Fruit fly (Drosophila melanogaster) whole organism, embryonic: Measurements from ENCODE around the gene CG13898.

Source experiments
- Bgb ChIP-seq: fragments of 200-800 bp; sonication (Bioruptor generic); IDR thresholded peaks from 2 replicates; pipeline ENCODE4 v1.3.6; 2022; ENCODE audit warnings: missing biosample characterization, missing genetic modification characterization; ENCODE audit not compliant: partially characterized antibody
- CG10267 ChIP-seq: fragments of 200-800 bp; sonication (Bioruptor generic); optimal IDR thresholded peaks from 2 replicates; lab custom pipeline; 2018; ENCODE audit warnings: missing biosample characterization, mild to moderate bottlenecking, missing genetic modification characterization, moderate library complexity
- CG10321 ChIP-seq: fragments of 200-800 bp; sonication (Bioruptor generic); IDR thresholded peaks from 2 replicates; pipeline ENCODE4 v1.3.6; 2022; ENCODE audit warnings: missing biosample characterization, missing genetic modification characterization
- CG10366 ChIP-seq: fragments of 200-800 bp; sonication (Bioruptor generic); IDR thresholded peaks from 2 replicates; pipeline ENCODE4 v1.3.6; 2022; ENCODE audit warnings: missing biosample characterization, missing genetic modification characterization
- CG10543 ChIP-seq: fragments of 200-800 bp; sonication (Bioruptor generic); optimal IDR thresholded peaks from 3 replicates; lab custom pipeline; 2017; ENCODE audit warnings: missing biosample characterization, mild to moderate bottlenecking, missing genetic modification characterization, moderate library complexity
- CG10565 ChIP-seq: fragments of 200-800 bp; sonication (Bioruptor generic); optimal IDR thresholded peaks from 3 replicates; lab custom pipeline; 2016; ENCODE audit warnings: missing biosample characterization, mild to moderate bottlenecking, missing genetic modification characterization
- CG10979 ChIP-seq: fragments of 200-800 bp; sonication (Bioruptor generic); optimal IDR thresholded peaks from 2 replicates; lab custom pipeline; 2018; ENCODE audit warnings: missing biosample characterization, mild to moderate bottlenecking, missing genetic modification characterization, moderate library complexity
- CG11247 ChIP-seq: fragments of 200-800 bp; sonication (Bioruptor generic); IDR thresholded peaks from 2 replicates; pipeline ENCODE4 v1.3.6; 2022; ENCODE audit warnings: missing biosample characterization, missing genetic modification characterization
- CG11695 ChIP-seq: fragments of 200-800 bp; sonication (Bioruptor generic); IDR thresholded peaks from 3 replicates; pipeline ENCODE4 v1.3.6; 2022; ENCODE audit warnings: missing biosample characterization, missing genetic modification characterization
- CG12391 ChIP-seq: fragments of 200-800 bp; sonication (Bioruptor generic); optimal IDR thresholded peaks from 3 replicates; lab custom pipeline; 2018; ENCODE audit warnings: missing biosample characterization, mild to moderate bottlenecking, missing genetic modification characterization, moderate library complexity
- CG13287 ChIP-seq: fragments of 200-800 bp; sonication (Bioruptor generic); IDR thresholded peaks from 2 replicates; pipeline ENCODE4 v1.3.6; 2022; ENCODE audit warnings: missing biosample characterization, missing genetic modification characterization; ENCODE audit not compliant: partially characterized antibody
- CG13296 ChIP-seq: fragments of 200-800 bp; sonication (Bioruptor generic); optimal IDR thresholded peaks from 3 replicates; lab custom pipeline; 2018; ENCODE audit warnings: missing biosample characterization, mild to moderate bottlenecking, missing genetic modification characterization
- CG1603 ChIP-seq: fragments of 200-800 bp; sonication (Bioruptor generic); optimal IDR thresholded peaks from 2 replicates; lab custom pipeline; 2019; ENCODE audit warnings: missing biosample characterization, mild to moderate bottlenecking, missing genetic modification characterization, moderate library complexity
- CG2678 ChIP-seq: fragments of 200-800 bp; sonication (Bioruptor generic); optimal IDR thresholded peaks from 3 replicates; lab custom pipeline; 2019; ENCODE audit warnings: missing biosample characterization, mild to moderate bottlenecking, missing genetic modification characterization, moderate library complexity
- CG30403 ChIP-seq: fragments of 200-800 bp; sonication (Bioruptor generic); optimal IDR thresholded peaks from 3 replicates; lab custom pipeline; 2016; ENCODE audit warnings: missing biosample characterization, missing genetic modification characterization
- CG31441 ChIP-seq: fragments of 200-800 bp; sonication (Bioruptor generic); IDR thresholded peaks from 2 replicates; pipeline ENCODE4 v1.3.6; 2022; ENCODE audit warnings: missing biosample characterization, missing genetic modification characterization
- CG32532 ChIP-seq: fragments of 200-800 bp; sonication (Bioruptor generic); IDR thresholded peaks from 2 replicates; pipeline ENCODE4 v1.3.6; 2022; ENCODE audit warnings: missing biosample characterization, missing genetic modification characterization
- CG34376 ChIP-seq: fragments of 200-800 bp; sonication (Bioruptor generic); optimal IDR thresholded peaks from 2 replicates; lab custom pipeline; 2018; ENCODE audit warnings: missing biosample characterization, mild to moderate bottlenecking, missing genetic modification characterization
- CG34422 ChIP-seq: fragments of 200-800 bp; sonication (Bioruptor generic); IDR thresholded peaks from 3 replicates; pipeline ENCODE4 v1.3.6; 2022; ENCODE audit warnings: missing biosample characterization, missing genetic modification characterization
- CG8478 ChIP-seq: fragments of >200 bp; optimal IDR thresholded peaks from 2 replicates; lab custom pipeline; 2018
- CG9727 ChIP-seq: fragments of 200-800 bp; sonication (Bioruptor generic); optimal IDR thresholded peaks from 3 replicates; lab custom pipeline; 2017; ENCODE audit warnings: missing biosample characterization, mild to moderate bottlenecking, missing genetic modification characterization
- CG9932 ChIP-seq: fragments of 200-800 bp; sonication (Bioruptor generic); IDR thresholded peaks from 2 replicates; pipeline ENCODE4 v1.3.6; 2022; ENCODE audit warnings: missing biosample characterization, missing genetic modification characterization
- CrebB ChIP-seq: fragments of 200-800 bp; sonication (Bioruptor generic); optimal IDR thresholded peaks from 3 replicates; lab custom pipeline; 2018; ENCODE audit warnings: missing biosample characterization, mild to moderate bottlenecking, missing genetic modification characterization
- Dek ChIP-seq: fragments of 200-800 bp; sonication (Bioruptor generic); optimal IDR thresholded peaks from 3 replicates; lab custom pipeline; 2019; ENCODE audit warnings: missing biosample characterization, mild to moderate bottlenecking, missing genetic modification characterization, moderate library complexity
- HmgD ChIP-seq: fragments of 200-800 bp; sonication (Bioruptor generic); optimal IDR thresholded peaks from 3 replicates; lab custom pipeline; 2016; ENCODE audit warnings: missing biosample characterization, missing genetic modification characterization
- Sry-δ ChIP-seq: fragments of 200-800 bp; sonication (Bioruptor generic); optimal IDR thresholded peaks from 2 replicates; lab custom pipeline; 2016; ENCODE audit warnings: missing biosample characterization, missing genetic modification characterization
- Taf1 ChIP-seq: fragments of 200-800 bp; sonication (Bioruptor generic); IDR thresholded peaks from 2 replicates; pipeline ENCODE4 v1.3.6; 2022; ENCODE audit warnings: missing biosample characterization, missing genetic modification characterization
- Vsx1 ChIP-seq: fragments of 200-800 bp; sonication (Bioruptor generic); optimal IDR thresholded peaks from 2 replicates; lab custom pipeline; 2017; ENCODE audit warnings: missing biosample characterization, mild to moderate bottlenecking, missing genetic modification characterization, missing genetic modification reagents
- ac ChIP-seq: fragments of 200-800 bp; sonication (Bioruptor generic); optimal IDR thresholded peaks from 3 replicates; lab custom pipeline; 2017; ENCODE audit warnings: missing biosample characterization, mild to moderate bottlenecking, missing genetic modification characterization
- cad ChIP-seq: fragments of >200 bp; optimal IDR thresholded peaks from 2 replicates; lab custom pipeline; 2017; ENCODE audit warnings: missing biosample characterization, missing genetic modification characterization
- ci ChIP-seq: fragments of 200-800 bp; sonication (Bioruptor generic); IDR thresholded peaks from 3 replicates; pipeline ENCODE4 v1.3.6; 2022; ENCODE audit warnings: missing biosample characterization, missing genetic modification characterization
- crc ChIP-seq: fragments of 200-800 bp; sonication (Bioruptor generic); optimal IDR thresholded peaks from 2 replicates; lab custom pipeline; 2016; ENCODE audit warnings: missing biosample characterization, missing genetic modification characterization
- crp ChIP-seq, 2 experiments: fragments of 200-800 bp; sonication (Bioruptor generic); optimal IDR thresholded peaks; 2 replicates in 1 of 2; 3 replicates in 1 of 2; lab custom pipeline; 2017; ENCODE audit warnings: missing biosample characterization in 2 of 2, missing genetic modification characterization in 2 of 2, mild to moderate bottlenecking in 1 of 2, moderate library complexity in 1 of 2
- cwo ChIP-seq: fragments of 200-800 bp; sonication (Bioruptor generic); optimal IDR thresholded peaks from 3 replicates; lab custom pipeline; 2017; ENCODE audit warnings: missing biosample characterization, missing genetic modification characterization, mild to moderate bottlenecking, moderate library complexity, missing genetic modification reagents
- dati ChIP-seq: fragments of 200-800 bp; sonication (Bioruptor generic); IDR thresholded peaks from 2 replicates; pipeline ENCODE4 v1.3.6; 2022; ENCODE audit warnings: missing biosample characterization, missing genetic modification characterization
- fru ChIP-seq: fragments of >200 bp; optimal IDR thresholded peaks from 2 replicates; lab custom pipeline; 2017
- gcm2 ChIP-seq: fragments of 200-800 bp; sonication (Bioruptor generic); optimal IDR thresholded peaks from 2 replicates; lab custom pipeline; 2016; ENCODE audit warnings: missing biosample characterization, missing genetic modification characterization
- ham ChIP-seq: fragments of 200-800 bp; sonication (Bioruptor generic); IDR thresholded peaks from 2 replicates; pipeline ENCODE4 v1.3.6; 2022; ENCODE audit warnings: missing biosample characterization, missing genetic modification characterization
- hb ChIP-seq: fragments of 200-800 bp; sonication (Bioruptor generic); IDR thresholded peaks from 3 replicates; pipeline ENCODE4 v1.3.6; 2022; ENCODE audit warnings: missing biosample characterization, missing genetic modification characterization; ENCODE audit not compliant: partially characterized antibody
- kni ChIP-seq: fragments of 200-800 bp; sonication (Bioruptor generic); optimal IDR thresholded peaks from 3 replicates; lab custom pipeline; 2017; ENCODE audit warnings: mild to moderate bottlenecking, missing biosample characterization, missing genetic modification reagents, missing genetic modification characterization
- lilli ChIP-seq: fragments of 200-800 bp; sonication (Bioruptor generic); optimal IDR thresholded peaks from 3 replicates; lab custom pipeline; 2016; ENCODE audit warnings: missing biosample characterization, missing genetic modification characterization
- luna ChIP-seq: fragments of 200-800 bp; sonication (Bioruptor generic); optimal IDR thresholded peaks from 2 replicates; lab custom pipeline; 2016; ENCODE audit warnings: missing biosample characterization, missing genetic modification characterization
- pita ChIP-seq: fragments of 200-800 bp; sonication (Bioruptor generic); optimal IDR thresholded peaks from 2 replicates; lab custom pipeline; 2017; ENCODE audit warnings: missing biosample characterization, mild to moderate bottlenecking, missing genetic modification characterization
- ranshi ChIP-seq: fragments of 200-800 bp; sonication (Bioruptor generic); IDR thresholded peaks from 2 replicates; pipeline ENCODE4 v1.3.6; 2022; ENCODE audit warnings: missing biosample characterization, missing genetic modification characterization
- schlank ChIP-seq: fragments of 200-800 bp; sonication (Bioruptor generic); optimal IDR thresholded peaks from 2 replicates; lab custom pipeline; 2018; ENCODE audit warnings: missing biosample characterization, mild to moderate bottlenecking, missing genetic modification characterization
- seq ChIP-seq: fragments of 200-800 bp; sonication (Bioruptor generic); IDR thresholded peaks from 2 replicates; pipeline ENCODE4 v1.3.6; 2022; ENCODE audit warnings: missing biosample characterization, missing genetic modification characterization
- sna ChIP-seq: fragments of 200-800 bp; sonication (Bioruptor generic); IDR thresholded peaks from 2 replicates; pipeline ENCODE4 v1.3.6; 2022; ENCODE audit warnings: missing biosample characterization, missing genetic modification characterization; ENCODE audit not compliant: partially characterized antibody
- vvl ChIP-seq: fragments of 200-800 bp; sonication (Bioruptor generic); IDR thresholded peaks from 2 replicates; pipeline ENCODE4 v1.3.6; 2022; ENCODE audit warnings: missing biosample characterization, missing genetic modification characterization

CG13898 gene

DNA sequence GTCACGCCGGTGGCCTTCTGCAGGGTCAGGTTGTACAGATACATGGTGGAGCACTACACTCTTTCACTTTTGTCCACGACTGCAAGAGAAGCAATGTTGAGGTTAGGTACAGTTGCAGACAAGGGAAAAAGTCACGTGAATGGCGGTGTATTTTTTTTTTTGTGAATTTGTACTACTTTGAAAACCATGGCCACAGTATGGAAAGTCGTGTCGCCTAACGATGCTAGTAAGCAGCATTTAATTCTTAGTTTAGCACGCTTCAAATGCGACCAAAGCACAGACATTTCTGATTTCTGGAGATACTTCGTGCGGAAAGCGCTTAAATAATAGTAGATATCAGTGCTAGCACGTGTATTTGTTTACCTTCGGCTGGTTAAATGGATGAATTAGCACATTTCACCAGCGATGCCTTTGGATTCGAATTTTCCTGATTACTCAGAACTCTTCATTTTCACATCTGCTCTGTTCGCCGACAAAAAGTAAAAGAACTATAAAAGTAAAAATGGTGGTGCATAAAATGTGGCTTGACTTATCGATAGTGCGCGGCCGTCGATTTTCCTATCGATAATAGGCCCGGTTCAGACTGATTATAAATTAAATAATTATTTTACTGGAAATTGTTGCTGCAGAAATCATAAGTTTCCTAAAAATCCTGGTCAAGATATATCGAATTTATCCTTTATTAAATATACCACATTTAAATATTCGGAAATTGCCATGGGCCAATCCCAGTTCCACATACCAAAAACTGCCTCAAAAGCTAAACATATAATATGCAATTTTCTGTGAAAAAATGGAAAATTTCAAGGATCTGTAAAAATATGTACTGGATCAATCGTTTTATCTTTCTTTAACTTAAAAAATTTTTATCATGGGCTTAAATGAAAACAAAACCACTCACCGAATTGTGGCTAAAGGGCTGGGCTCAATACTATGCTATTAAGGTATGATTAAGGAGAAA is 29.3 kb upstream of the CG13898 start, which contains the start of gene Sf3b3 (continued):
- TF ChIP-seq pita (no peak), CG31441 (GFP tag; lab: Robert Waterston, UW) (peak; percentile 19; the same call in 1 of the 2 replicates), ham (GFP tag; lab: Robert Waterston, UW) (no peak), ranshi (GFP tag; lab: Robert Waterston, UW) (0 out of 2 replicates have a peak, but pooled peaks have one; percentile 21), CG2678 (tag; lab: Kevin White, UChicago) (no peak), vvl (GFP tag; lab: Robert Waterston, UW) (0 out of 2 replicates have a peak, but pooled peaks have one; percentile 36), CG34376 (GFP tag; lab: Kevin White, UChicago) (peak; percentile 34), crc (no peak), CG9727 (GFP tag; lab: Kevin White, UChicago) (peak; percentile 56), kni (GFP tag; lab: Kevin White, UChicago) (no peak), sna (GFP tag; lab: Robert Waterston, UW) (no peak), CG34422 (GFP tag; lab: Robert Waterston, UW) (peak; percentile 49; the same call in 1 of the 3 replicates), Bgb (peak; percentile 73), seq (GFP tag; lab: Robert Waterston, UW) (no peak), CG10321 (GFP tag; lab: Robert Waterston, UW) (no peak), Sry-δ (peak; percentile 74), lilli (GFP tag; lab: Kevin White, UChicago) (peak; percentile 17), CG1603 (tag; lab: Kevin White, UChicago) (peak; percentile 10), luna (peak; percentile 13), Taf1 (no peak), CG10366 (no peak), CG30403 (peak; percentile 6), gcm2 (GFP tag; lab: Kevin White, UChicago) (no peak), CG10267 (tag; lab: Kevin White, UChicago) (no peak), CrebB (no peak), CG11247 (GFP tag; lab: Robert Waterston, UW) (peak; percentile 8; the same call in 1 of the 2 replicates), dati (GFP tag; lab: Robert Waterston, UW) (no peak), ac (no peak), HmgD (no peak), CG13296 (GFP tag; lab: Kevin White, UChicago) (no peak), CG12391 (tag; lab: Kevin White, UChicago) (peak; percentile 4), cad (GFP tag; lab: Kevin White, UChicago) (no peak), CG10979 (peak; percentile 6), Dek (tag; lab: Kevin White, UChicago) (no peak), schlank (tag; lab: Kevin White, UChicago) (no peak), ci (peak; percentile 41; the same call in 1 of the 3 replicates), hb (GFP tag; lab: Robert Waterston, UW) (peak; percentile 38; the same call in 1 of the 3 replicates), Vsx1 (GFP tag; lab: Kevin White, UChicago) (no peak), CG13287 (GFP tag; lab: Robert Waterston, UW) (peak; percentile 60), cwo (peak; percentile 28), CG32532 (GFP tag; lab: Robert Waterston, UW) (peak; percentile 35; the same call in 1 of the 2 replicates), CG11695 (0 out of 3 replicates have a peak, but pooled peaks have one; percentile 5), fru (lab: Kevin White, UChicago) (no peak), CG10565 (GFP tag; lab: Kevin White, UChicago) (no peak), CG9932 (GFP tag; lab: Robert Waterston, UW) (0 out of 2 replicates have a peak, but pooled peaks have one; percentile 20), CG10543 (no peak), CG8478 (lab: Kevin White, UChicago) (no peak), crp (GFP tag; optimal IDR thresholded peaks at IDR 0.05; lab: Kevin White, UChicago) (no peak)
